Worm (Caenorhabditis elegans): Measurements from ENCODE around the gene ire-1.

The ire-1 gene

ce11 chrII:8062334-8062791 is 62.3 kb downstream of the ire-1 start, which contains the start of gene ufd-2 (continued):
- TF ChIP-seq madf-2 (tag; optimal IDR thresholded peaks at IDR 0.05) (no peak), ceh-30 (tag; optimal IDR thresholded peaks at IDR 0.05) (no peak), C08G9.2 (tag; optimal IDR thresholded peaks at IDR 0.05) (peak; percentile 71), ceh-22 (tag; optimal IDR thresholded peaks at IDR 0.05) (no peak), ceh-31 (tag; optimal IDR thresholded peaks at IDR 0.05) (peak; percentile 94), fkh-6 (tag; optimal IDR thresholded peaks at IDR 0.05) (peak; percentile 57), ceh-2 (tag; optimal IDR thresholded peaks at IDR 0.05) (peak; percentile 73), tbx-7 (tag; optimal IDR thresholded peaks at IDR 0.05) (peak; percentile 51), pat-9 (tag; optimal IDR thresholded peaks at IDR 0.05) (no peak), lin-11 (tag; optimal IDR thresholded peaks at IDR 0.05) (no peak)
